Worm (Caenorhabditis elegans): Measurements from ENCODE around the gene nhr-193.
"Not testable (repeated sequence)": the region's sequence is repeated elsewhere in the genome, so short reads cannot be mapped to it uniquely, and the experiment has no call there.

nhr-193 gene

ce11 chrV:16309523-16309922 is 32.6 kb upstream of the nhr-193 start, which contains the start of gene oac-7:
Gene oac-7, plus strand, starts transcription at chrV:16309805.
- TF ChIP-seq hmg-4 (GFP tag; optimal IDR thresholded peaks at IDR 0.05), result no peak
- no peak for TF ChIP-seq flt-1 (GFP tag; IDR thresholded peaks at IDR 0.05)
- no peak for TF ChIP-seq sea-1 (GFP tag; conservative IDR thresholded peaks at IDR 0.05)
- TF ChIP-seq hmbx-1 (tag; optimal IDR thresholded peaks at IDR 0.05), result no peak
- TF ChIP-seq aly-1 (tag; optimal IDR thresholded peaks at IDR 0.05), result no peak
- TF ChIP-seq tbx-11 (GFP tag; IDR thresholded peaks at IDR 0.05), result no peak
- no peak for TF ChIP-seq ceh-36 (tag; optimal IDR thresholded peaks at IDR 0.05)
- no peak for TF ChIP-seq ets-7 (tag; optimal IDR thresholded peaks at IDR 0.05)
- no peak for TF ChIP-seq hnd-1 (tag; optimal IDR thresholded peaks at IDR 0.05)
- TF ChIP-seq F13C5.2 (tag; optimal IDR thresholded peaks at IDR 0.05), result no peak

- TF ChIP-seq hmbx-1 (tag; optimal IDR thresholded peaks at IDR 0.05) (no peak), tbx-37 (GFP tag; conservative IDR thresholded peaks at IDR 0.05) (no peak), flt-1 (GFP tag; IDR thresholded peaks at IDR 0.05) (no peak), ceh-13 (GFP tag; optimal IDR thresholded peaks at IDR 0.05) (no peak), ama-1 (optimal IDR thresholded peaks at IDR 0.05) (no peak), pes-1 (GFP tag; IDR thresholded peaks at IDR 0.05) (no peak), F13C5.2 (tag; optimal IDR thresholded peaks at IDR 0.05) (no peak), ets-7 (tag; optimal IDR thresholded peaks at IDR 0.05) (no peak), sea-1 (GFP tag; conservative IDR thresholded peaks at IDR 0.05) (no peak), scrt-1 (GFP tag; IDR thresholded peaks at IDR 0.05) (no peak), tra-4 (tag; optimal IDR thresholded peaks at IDR 0.05) (no peak), hnd-1 (tag; optimal IDR thresholded peaks at IDR 0.05) (no peak), hmg-4 (GFP tag; optimal IDR thresholded peaks at IDR 0.05) (no peak)
Measured at ce11 chrV:16315004-16315403, 27.1 kb upstream of the nhr-193 start, which contains the start of gene str-214. Gene str-214, plus strand, starts transcription at chrV:16315304.

ce11 chrV:16317244-16317643 is 24.9 kb upstream of the nhr-193 start, which contains the start of gene srh-180:
Gene srh-180, plus strand, starts transcription at chrV:16317544.
- TF ChIP-seq ceh-13 (GFP tag; optimal IDR thresholded peaks at IDR 0.05), result no peak
- TF ChIP-seq ceh-36 (tag; optimal IDR thresholded peaks at IDR 0.05), result no peak
- TF ChIP-seq ama-1 (optimal IDR thresholded peaks at IDR 0.05), result no peak
- TF ChIP-seq hmg-4 (GFP tag; optimal IDR thresholded peaks at IDR 0.05), result no peak
- TF ChIP-seq ets-7 (tag; optimal IDR thresholded peaks at IDR 0.05), result no peak
- no peak for TF ChIP-seq flt-1 (GFP tag; IDR thresholded peaks at IDR 0.05)
- TF ChIP-seq tra-4 (tag; optimal IDR thresholded peaks at IDR 0.05), result no peak
- no peak for TF ChIP-seq tbx-11 (GFP tag; IDR thresholded peaks at IDR 0.05)
- no peak for TF ChIP-seq aly-1 (tag; optimal IDR thresholded peaks at IDR 0.05)
- no peak for TF ChIP-seq pes-1 (GFP tag; IDR thresholded peaks at IDR 0.05)
- no peak for TF ChIP-seq hmbx-1 (tag; optimal IDR thresholded peaks at IDR 0.05)
- no peak for TF ChIP-seq scrt-1 (GFP tag; IDR thresholded peaks at IDR 0.05)
- no peak for TF ChIP-seq hnd-1 (tag; optimal IDR thresholded peaks at IDR 0.05)
- TF ChIP-seq tbx-37 (GFP tag; conservative IDR thresholded peaks at IDR 0.05), result no peak

- TF ChIP-seq hmbx-1 (tag; optimal IDR thresholded peaks at IDR 0.05) (no peak), ceh-36 (tag; optimal IDR thresholded peaks at IDR 0.05) (no peak)
Measured at ce11 chrV:16322155-16322554, 20.0 kb upstream of the nhr-193 start.

- TF ChIP-seq pes-1 (GFP tag; IDR thresholded peaks at IDR 0.05) (no peak), tbx-37 (GFP tag; conservative IDR thresholded peaks at IDR 0.05) (no peak)
Measured at ce11 chrV:16328849-16329248, 13.3 kb upstream of the nhr-193 start, which contains the start of gene F57G8.7. Gene F57G8.7, plus strand, starts transcription at chrV:16329149.

- TF ChIP-seq tra-4 (tag; optimal IDR thresholded peaks at IDR 0.05) (no peak), aly-1 (tag; optimal IDR thresholded peaks at IDR 0.05) (no peak), hmg-4 (GFP tag; optimal IDR thresholded peaks at IDR 0.05) (no peak), tbx-11 (GFP tag; IDR thresholded peaks at IDR 0.05) (no peak), B0310.2 (tag; optimal IDR thresholded peaks at IDR 0.05) (no peak), flt-1 (GFP tag; IDR thresholded peaks at IDR 0.05) (no peak), sea-1 (GFP tag; conservative IDR thresholded peaks at IDR 0.05) (no peak), pes-1 (GFP tag; IDR thresholded peaks at IDR 0.05) (no peak), hnd-1 (tag; optimal IDR thresholded peaks at IDR 0.05) (no peak), ets-7 (tag; optimal IDR thresholded peaks at IDR 0.05) (no peak), F13C5.2 (tag; optimal IDR thresholded peaks at IDR 0.05) (no peak), ama-1 (optimal IDR thresholded peaks at IDR 0.05) (no peak), ceh-13 (GFP tag; optimal IDR thresholded peaks at IDR 0.05) (no peak), ceh-36 (tag; optimal IDR thresholded peaks at IDR 0.05) (no peak)
Measured at ce11 chrV:16333412-16333811, 8.7 kb upstream of the nhr-193 start, which contains the start of gene srh-167. Gene srh-167, plus strand, starts transcription at chrV:16333712.

ce11 chrV:16336326-16336725 is 5.8 kb upstream of the nhr-193 start, which contains the start of gene srw-87:
Gene srw-87, plus strand, starts transcription at chrV:16336626.
- no peak for TF ChIP-seq sea-1 (GFP tag; conservative IDR thresholded peaks at IDR 0.05)

ce11 chrV:16338287-16339092 is 3.6 kb upstream of the nhr-193 start, which contains the start of gene slc-9B.2:
Gene slc-9B.2, plus strand, starts transcription at chrV:16339042.
- not testable (repeated sequence) for TF ChIP-seq ceh-36 (tag; optimal IDR thresholded peaks at IDR 0.05); aly-1 (tag; optimal IDR thresholded peaks at IDR 0.05); ceh-13 (GFP tag; optimal IDR thresholded peaks at IDR 0.05)
